Worm (Caenorhabditis elegans) whole organism, late embryonic: ENCODE data around the gene F37C12.21.

Experiments
- C08G9.2 ChIP-seq: sonication (generic microtip); optimal IDR thresholded peaks from 2 replicates; lab custom pipeline; 2016; ENCODE audit warnings: mild to moderate bottlenecking, missing genetic modification characterization, moderate library complexity, missing compliant biosample characterization
- C38D4.7 ChIP-seq: fragments of 200-800 bp; sonication (Bioruptor generic); optimal IDR thresholded peaks from 2 replicates; lab custom pipeline; 2018; ENCODE audit warnings: mild to moderate bottlenecking, missing genetic modification characterization, moderate library complexity, missing compliant biosample characterization
- F13H6.1 ChIP-seq: sonication (generic microtip); optimal IDR thresholded peaks from 2 replicates; lab custom pipeline; 2016; ENCODE audit warnings: missing genetic modification characterization, missing compliant biosample characterization
- K09A11.1 ChIP-seq: sonication (generic microtip); optimal IDR thresholded peaks from 2 replicates; lab custom pipeline; 2017; ENCODE audit warnings: antibody characterized with exemption, mild to moderate bottlenecking, missing genetic modification characterization, missing compliant biosample characterization; ENCODE audit not compliant: insufficient read depth
- T23F11.4 ChIP-seq: fragments of 200-800 bp; sonication (Bioruptor generic); optimal IDR thresholded peaks from 2 replicates; lab custom pipeline; 2018; ENCODE audit warnings: mild to moderate bottlenecking, missing genetic modification characterization, missing compliant biosample characterization
- Y22D7AL.16 ChIP-seq: sonication (generic microtip); optimal IDR thresholded peaks from 2 replicates; lab custom pipeline; 2016; ENCODE audit warnings: missing genetic modification characterization, missing compliant biosample characterization
- ama-1 ChIP-seq: fragments of 150-350 bp; optimal IDR thresholded peaks from 2 replicates; lab custom pipeline; 2014
- ceh-14 ChIP-seq: sonication (generic microtip); optimal IDR thresholded peaks from 2 replicates; lab custom pipeline; 2016; ENCODE audit warnings: missing genotype, missing genetic modification characterization, missing compliant biosample characterization
- ceh-18 ChIP-seq: sonication (generic microtip); optimal IDR thresholded peaks from 2 replicates; lab custom pipeline; 2016; ENCODE audit warnings: missing genetic modification characterization, missing compliant biosample characterization
- ceh-22 ChIP-seq: sonication (generic microtip); optimal IDR thresholded peaks from 2 replicates; lab custom pipeline; 2017; ENCODE audit warnings: missing biosample characterization, missing genetic modification characterization
- ceh-24 ChIP-seq: sonication (generic microtip); optimal IDR thresholded peaks from 2 replicates; lab custom pipeline; 2016; ENCODE audit warnings: mild to moderate bottlenecking, missing genetic modification characterization, missing compliant biosample characterization
- ceh-34 ChIP-seq: sonication (generic microtip); optimal IDR thresholded peaks from 2 replicates; lab custom pipeline; 2016; ENCODE audit warnings: mild to moderate bottlenecking, missing genetic modification characterization, missing compliant biosample characterization
- ceh-6 ChIP-seq: fragments of 200-800 bp; sonication (Bioruptor generic); optimal IDR thresholded peaks from 2 replicates; lab custom pipeline; 2018; ENCODE audit warnings: mild to moderate bottlenecking, missing genetic modification characterization, missing compliant biosample characterization
- che-1 ChIP-seq: sonication (generic microtip); optimal IDR thresholded peaks from 2 replicates; lab custom pipeline; 2016; ENCODE audit warnings: mild to moderate bottlenecking, missing genetic modification characterization, missing compliant biosample characterization
- elt-4 ChIP-seq: sonication (generic microtip); optimal IDR thresholded peaks from 2 replicates; lab custom pipeline; 2016; ENCODE audit warnings: missing genetic modification characterization, missing compliant biosample characterization
- ets-4 ChIP-seq: sonication (generic microtip); optimal IDR thresholded peaks from 2 replicates; lab custom pipeline; 2016; ENCODE audit warnings: missing genetic modification characterization, missing compliant biosample characterization
- eyg-1 ChIP-seq: sonication (generic microtip); optimal IDR thresholded peaks from 2 replicates; lab custom pipeline; 2016; ENCODE audit warnings: missing genotype, missing genetic modification characterization, missing compliant biosample characterization
- fax-1 ChIP-seq: sonication (generic microtip); optimal IDR thresholded peaks from 2 replicates; lab custom pipeline; 2016; ENCODE audit warnings: missing genotype, missing genetic modification characterization, missing compliant biosample characterization
- fkh-10 ChIP-seq: fragments of 150-350 bp; optimal IDR thresholded peaks from 2 replicates; lab custom pipeline; 2014; ENCODE audit warnings: missing biosample characterization, missing genetic modification reagents, missing genetic modification characterization
- gmeb-2 ChIP-seq: sonication (generic microtip); optimal IDR thresholded peaks from 2 replicates; lab custom pipeline; 2016; ENCODE audit warnings: missing genetic modification characterization, inconsistent platforms, missing compliant biosample characterization
- hlh-13 ChIP-seq: fragments of 200-800 bp; sonication (Bioruptor generic); optimal IDR thresholded peaks from 2 replicates; lab custom pipeline; 2018; ENCODE audit warnings: mild to moderate bottlenecking, missing genetic modification characterization, missing compliant biosample characterization
- hlh-15 ChIP-seq: sonication (generic microtip); optimal IDR thresholded peaks from 2 replicates; lab custom pipeline; 2016; ENCODE audit warnings: missing genetic modification characterization, missing compliant biosample characterization
- hlh-8 ChIP-seq: sonication (generic microtip); optimal IDR thresholded peaks from 2 replicates; lab custom pipeline; 2016; ENCODE audit warnings: missing genotype, missing genetic modification characterization, missing compliant biosample characterization
- mec-3 ChIP-seq: sonication (generic microtip); optimal IDR thresholded peaks from 2 replicates; lab custom pipeline; 2016; ENCODE audit warnings: borderline replicate concordance, missing genetic modification characterization, missing compliant biosample characterization
- nfya-1 ChIP-seq: sonication (generic microtip); optimal IDR thresholded peaks from 2 replicates; lab custom pipeline; 2017; ENCODE audit warnings: missing genetic modification characterization, mild to moderate bottlenecking, missing compliant biosample characterization, antibody characterized with exemption, moderate library complexity
- nhr-11 ChIP-seq: fragments of 150-350 bp; optimal IDR thresholded peaks from 2 replicates; lab custom pipeline; 2014; ENCODE audit warnings: missing biosample characterization, missing genetic modification characterization
- pha-2 ChIP-seq: sonication (generic microtip); optimal IDR thresholded peaks from 2 replicates; lab custom pipeline; 2017; ENCODE audit warnings: mild to moderate bottlenecking, missing genetic modification characterization, missing compliant biosample characterization
- ref-2 ChIP-seq: sonication (generic microtip); optimal IDR thresholded peaks from 2 replicates; lab custom pipeline; 2016; ENCODE audit warnings: missing genetic modification characterization, missing compliant biosample characterization
- sox-2 ChIP-seq: fragments of 200-800 bp; sonication (Bioruptor generic); IDR thresholded peaks from 2 replicates; pipeline ENCODE4 v1.3.6; 2022; ENCODE audit warnings: missing genetic modification reagents, missing genetic modification characterization, missing compliant biosample characterization
- sox-4 ChIP-seq: sonication (generic microtip); optimal IDR thresholded peaks from 2 replicates; lab custom pipeline; 2017; ENCODE audit warnings: mild to moderate bottlenecking, missing genetic modification characterization, inconsistent platforms, missing compliant biosample characterization
- unc-42 ChIP-seq: sonication (generic microtip); optimal IDR thresholded peaks from 2 replicates; lab custom pipeline; 2016; ENCODE audit warnings: missing genotype, missing genetic modification characterization, missing compliant biosample characterization
- unc-86 ChIP-seq: sonication (generic microtip); optimal IDR thresholded peaks from 2 replicates; lab custom pipeline; 2016; ENCODE audit warnings: missing genetic modification characterization, missing compliant biosample characterization
- ztf-16 ChIP-seq: sonication (generic microtip); optimal IDR thresholded peaks from 2 replicates; lab custom pipeline; 2017; ENCODE audit warnings: missing genetic modification characterization, missing compliant biosample characterization

F37C12.21 gene

DNA sequence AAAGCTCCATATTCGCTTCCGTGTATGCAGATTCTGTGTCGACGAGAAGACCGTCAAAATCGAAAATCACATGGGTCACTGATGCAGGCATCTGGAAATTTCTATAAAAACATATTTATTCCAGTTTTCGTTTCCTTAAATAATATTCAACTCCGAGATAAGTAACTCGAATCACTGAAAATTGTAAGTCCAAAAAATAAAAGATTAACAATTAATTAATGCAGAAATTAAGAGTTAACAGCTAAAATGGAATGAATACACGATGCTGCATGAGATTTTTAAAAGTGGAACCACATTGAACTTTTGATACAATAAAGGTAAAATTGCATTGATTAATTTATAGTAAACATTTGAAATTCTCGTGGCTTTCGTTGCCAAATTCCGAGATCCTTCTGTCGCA, 42.7 kb downstream of the F37C12.21 start, which contains the start of gene R151.10:
TSS of gene R151.10 (minus strand) at position 101 of the 400 bp plus-strand sequence.
- TF ChIP-seq C08G9.2 (tag; lab: Kevin White, UChicago), result no peak
- no peak for TF ChIP-seq unc-86 (tag; lab: Kevin White, UChicago)
- no peak for TF ChIP-seq gmeb-2 (tag; lab: Kevin White, UChicago)
- no peak for TF ChIP-seq ama-1 (lab: Kevin White, UChicago)
- TF ChIP-seq nhr-11, result no peak
- TF ChIP-seq ceh-14 (tag; lab: Kevin White, UChicago), result no peak
- TF ChIP-seq ceh-34 (tag; lab: Kevin White, UChicago), result no peak
- no peak for TF ChIP-seq ztf-16 (tag; lab: Kevin White, UChicago)
- no peak for TF ChIP-seq sox-2 (GFP tag; lab: Robert Waterston, UW)
- no peak for TF ChIP-seq eyg-1 (tag; lab: Kevin White, UChicago)
- no peak for TF ChIP-seq che-1 (tag; lab: Kevin White, UChicago)
- no peak for TF ChIP-seq K09A11.1
- TF ChIP-seq ceh-24 (tag; lab: Kevin White, UChicago), result no peak
- TF ChIP-seq fkh-10 (GFP tag; lab: Kevin White, UChicago), result no peak
- TF ChIP-seq ref-2 (tag; lab: Kevin White, UChicago), result no peak
- no peak for TF ChIP-seq ceh-18 (tag; lab: Kevin White, UChicago)
- TF ChIP-seq hlh-13 (GFP tag; lab: Kevin White, UChicago), result no peak
- no peak for TF ChIP-seq hlh-8 (tag; lab: Kevin White, UChicago)

DNA sequence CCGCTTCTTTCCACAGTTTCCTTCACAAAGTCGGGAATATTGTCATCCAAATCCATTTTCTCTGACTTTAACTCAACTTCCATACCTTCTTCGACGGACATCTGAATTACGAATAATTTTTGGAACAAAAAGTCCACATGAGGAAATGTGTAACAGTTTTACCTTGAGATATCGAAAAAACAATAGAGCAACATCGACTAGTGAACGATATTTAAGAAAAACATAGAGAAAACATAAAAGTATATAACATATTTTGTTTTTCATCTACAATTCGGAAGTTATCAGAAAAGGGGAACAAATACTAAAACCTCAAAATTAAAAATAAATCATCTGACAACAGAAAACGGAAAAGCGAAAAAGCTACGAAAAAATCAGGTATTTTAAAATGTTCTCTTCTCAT, 44.6 kb downstream of the F37C12.21 start, which contains the start of gene adr-2:
TSS of gene adr-2 (minus strand) at position 101 of the 400 bp plus-strand sequence.
- no peak for TF ChIP-seq C38D4.7 (GFP tag; lab: Kevin White, UChicago)
- TF ChIP-seq fax-1 (tag; lab: Kevin White, UChicago), result no peak
- TF ChIP-seq ceh-6 (GFP tag; lab: Kevin White, UChicago), result no peak
- TF ChIP-seq sox-2 (GFP tag; lab: Robert Waterston, UW), result no peak
- TF ChIP-seq F13H6.1, result no peak
- TF ChIP-seq hlh-8 (tag; lab: Kevin White, UChicago), result no peak
- TF ChIP-seq ets-4, result no peak
- no peak for TF ChIP-seq elt-4 (tag; lab: Kevin White, UChicago)
- no peak for TF ChIP-seq mec-3 (tag; lab: Kevin White, UChicago)
- no peak for TF ChIP-seq hlh-13 (GFP tag; lab: Kevin White, UChicago)
- TF ChIP-seq sox-4, result no peak
- no peak for TF ChIP-seq pha-2 (tag; lab: Kevin White, UChicago)
- no peak for TF ChIP-seq gmeb-2 (tag; lab: Kevin White, UChicago)
- no peak for TF ChIP-seq hlh-15 (tag; lab: Kevin White, UChicago)
- no peak for TF ChIP-seq Y22D7AL.16 (tag; lab: Kevin White, UChicago)
- TF ChIP-seq ceh-22 (tag; lab: Kevin White, UChicago), result no peak

DNA sequence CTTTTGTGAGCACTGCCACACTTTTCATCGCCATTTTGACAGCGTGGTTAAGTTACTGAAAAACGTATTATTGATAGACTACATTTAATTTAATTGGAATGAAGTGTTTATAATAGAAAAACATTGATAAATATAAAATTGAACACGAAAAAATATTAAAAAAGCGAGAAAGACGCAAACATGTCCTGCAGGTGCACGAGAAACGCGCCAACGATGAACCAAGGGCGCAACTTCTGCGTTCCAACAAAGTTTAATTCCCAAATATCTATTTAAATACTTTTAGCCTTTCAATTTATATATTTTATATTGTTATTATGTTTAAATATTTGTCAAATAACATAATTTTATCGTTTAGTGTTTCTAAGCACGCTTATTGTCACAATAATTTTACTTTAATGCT, 46.0 kb downstream of the F37C12.21 start, which contains the start of gene ndus-8:
TSS of gene ndus-8 (minus strand) at position 55 of the 400 bp plus-strand sequence.
- TF ChIP-seq T23F11.4 (GFP tag; lab: Kevin White, UChicago) (no peak), gmeb-2 (tag; lab: Kevin White, UChicago) (no peak), unc-42 (tag; lab: Kevin White, UChicago) (no peak), nfya-1 (peak; percentile 24)
